Fruit fly (Drosophila melanogaster) whole organism, pupa: ENCODE results near the gene mRpL40.

Experiments used
- CG10348 ChIP-seq: fragments of 200-800 bp; sonication (Bioruptor generic); IDR thresholded peaks from 2 replicates; pipeline ENCODE4 v1.3.6; 2022; ENCODE audit warnings: missing biosample characterization, missing genetic modification characterization
- CG12605 ChIP-seq: fragments of 200-800 bp; sonication (Bioruptor generic); IDR thresholded peaks from 2 replicates; pipeline ENCODE4 v1.3.6; 2022; ENCODE audit warnings: missing biosample characterization, missing genetic modification characterization
- CG13204 ChIP-seq: fragments of 200-800 bp; sonication (Bioruptor generic); optimal IDR thresholded peaks from 2 replicates; lab custom pipeline; 2018; ENCODE audit warnings: missing biosample characterization, mild to moderate bottlenecking, missing genetic modification characterization, moderate library complexity
- CG15710 ChIP-seq: fragments of 200-800 bp; sonication (Bioruptor generic); optimal IDR thresholded peaks from 2 replicates; lab custom pipeline; 2018; ENCODE audit warnings: missing biosample characterization, mild to moderate bottlenecking, missing genetic modification characterization, moderate library complexity
- CG32121 ChIP-seq: fragments of 200-800 bp; sonication (Bioruptor generic); IDR thresholded peaks from 2 replicates; pipeline ENCODE4 v1.3.6; 2022; ENCODE audit warnings: missing biosample characterization, missing genetic modification characterization
- CG34367 ChIP-seq: fragments of 200-800 bp; sonication (Bioruptor generic); optimal IDR thresholded peaks from 2 replicates; lab custom pipeline; 2018; ENCODE audit warnings: missing biosample characterization, mild to moderate bottlenecking, missing genetic modification characterization
- CG8301 ChIP-seq: fragments of 200-800 bp; sonication (Bioruptor generic); optimal IDR thresholded peaks from 2 replicates; lab custom pipeline; 2018; ENCODE audit warnings: missing biosample characterization, mild to moderate bottlenecking, missing genetic modification characterization
- D1 ChIP-seq: fragments of 200-800 bp; sonication (Bioruptor generic); optimal IDR thresholded peaks from 2 replicates; lab custom pipeline; 2018; ENCODE audit warnings: missing biosample characterization, mild to moderate bottlenecking, missing genetic modification characterization, moderate library complexity
- EcR ChIP-seq: fragments of 200-800 bp; sonication (Bioruptor generic); optimal IDR thresholded peaks from 3 replicates; lab custom pipeline; 2019; ENCODE audit warnings: missing biosample characterization, missing genetic modification characterization, mild to moderate bottlenecking, moderate library complexity, missing genetic modification reagents
- Pif1A ChIP-seq: fragments of 200-800 bp; sonication (Bioruptor generic); optimal IDR thresholded peaks from 3 replicates; lab custom pipeline; 2016; ENCODE audit warnings: missing biosample characterization, missing genetic modification characterization
- Pif1B ChIP-seq: fragments of 200-800 bp; sonication (Bioruptor generic); optimal IDR thresholded peaks from 3 replicates; lab custom pipeline; 2016; ENCODE audit warnings: missing biosample characterization, missing genetic modification characterization
- fd96Ca ChIP-seq: fragments of 200-800 bp; sonication (Bioruptor generic); IDR thresholded peaks from 3 replicates; pipeline ENCODE4 v1.3.6; 2022; ENCODE audit warnings: missing biosample characterization, missing genetic modification characterization
- gl ChIP-seq: fragments of 200-800 bp; sonication (Bioruptor generic); optimal IDR thresholded peaks from 2 replicates; lab custom pipeline; 2018; ENCODE audit warnings: missing biosample characterization, mild to moderate bottlenecking, missing genetic modification characterization
- rn ChIP-seq: fragments of 200-800 bp; sonication (Bioruptor generic); IDR thresholded peaks from 2 replicates; pipeline ENCODE4 v1.3.6; 2022; ENCODE audit warnings: missing biosample characterization, missing genetic modification characterization

- TF ChIP-seq fd96Ca = no peak
- no peak for TF ChIP-seq D1 (tag; lab: Kevin White, UChicago)
- no peak for TF ChIP-seq gl
- no peak for TF ChIP-seq CG34367 (tag; lab: Kevin White, UChicago)
- TF ChIP-seq Pif1B (GFP tag; lab: Kevin White, UChicago) = no peak
- TF ChIP-seq CG32121 (GFP tag; lab: Robert Waterston, UW) = no peak
- no peak for TF ChIP-seq CG13204
- TF ChIP-seq CG10348 (GFP tag; lab: Robert Waterston, UW) = no peak
- TF ChIP-seq Pif1A (GFP tag; lab: Kevin White, UChicago) = peak; percentile 36
- TF ChIP-seq rn (GFP tag; lab: Robert Waterston, UW) = no peak
- TF ChIP-seq CG12605 (GFP tag; lab: Robert Waterston, UW) = no peak
- TF ChIP-seq EcR (GFP tag; lab: Kevin White, UChicago) = no peak
- TF ChIP-seq CG15710 = peak; percentile 28
- no peak for TF ChIP-seq CG8301 (tag; lab: Kevin White, UChicago)
Observed at dm6 chr3R:11456539-11456938, 48.8 kb downstream of the mRpL40 start.
